Worm (Caenorhabditis elegans) whole organism, L1 larva: ENCODE results near the gene pqn-25.

ENCODE experiments used
- C04F5.9 ChIP-seq: sonication (generic microtip); optimal IDR thresholded peaks from 2 replicates; lab custom pipeline; 2016; ENCODE audit warnings: missing genetic modification characterization, missing compliant biosample characterization
- C16A3.4 ChIP-seq: fragments of 150-350 bp; optimal IDR thresholded peaks from 2 replicates; lab custom pipeline; 2014; ENCODE audit warnings: missing biosample characterization, missing genetic modification characterization
- C34B4.2 ChIP-seq: sonication (generic microtip); optimal IDR thresholded peaks from 2 replicates; lab custom pipeline; 2017; ENCODE audit warnings: mild to moderate bottlenecking, missing genetic modification characterization, missing compliant biosample characterization
- F16B12.6 ChIP-seq: fragments of 150-350 bp; optimal IDR thresholded peaks from 2 replicates; lab custom pipeline; 2014; ENCODE audit warnings: missing biosample characterization, missing genetic modification characterization
- aly-2 ChIP-seq: fragments of 150-350 bp; optimal IDR thresholded peaks from 2 replicates; lab custom pipeline; 2014; ENCODE audit warnings: missing biosample characterization, missing genetic modification characterization
- blmp-1 ChIP-seq: fragments of 150-350 bp; optimal IDR thresholded peaks from 2 replicates; lab custom pipeline; 2014; ENCODE audit warnings: missing biosample characterization, missing genetic modification characterization
- ceh-63 ChIP-seq: fragments of 200-800 bp; sonication (Bioruptor generic); optimal IDR thresholded peaks from 2 replicates; lab custom pipeline; 2018; ENCODE audit warnings: mild to moderate bottlenecking, missing genetic modification characterization, missing compliant biosample characterization
- ceh-8 ChIP-seq: fragments of 200-800 bp; sonication (Bioruptor generic); optimal IDR thresholded peaks from 2 replicates; lab custom pipeline; 2018; ENCODE audit warnings: mild to moderate bottlenecking, missing genetic modification characterization, moderate library complexity, missing compliant biosample characterization
- dpl-1 ChIP-seq, 3 experiments: fragments of 150-350 bp in 2 of 3; sonication (generic microtip) in 1 of 3; optimal IDR thresholded peaks; 2 replicates each; lab custom pipeline; 2014 to 2017; ENCODE audit warnings: missing biosample characterization in 3 of 3, missing genetic modification characterization in 3 of 3, missing genetic modification reagents in 3 of 3
- dsc-1 ChIP-seq: sonication (generic microtip); optimal IDR thresholded peaks from 2 replicates; lab custom pipeline; 2016; ENCODE audit warnings: mild to moderate bottlenecking, missing genetic modification characterization, missing compliant biosample characterization
- efl-1 ChIP-seq, 4 experiments: fragments of 150-350 bp; optimal IDR thresholded peaks in 3 of 4; peaks in 1 of 4; 1 replicate in 1 of 4; 2 replicates in 3 of 4; lab custom pipeline; 2014; ENCODE audit warnings: missing biosample characterization in 2 of 4, missing genetic modification characterization in 2 of 4, missing genetic modification reagents in 2 of 4
- egl-13 ChIP-seq: sonication (generic microtip); optimal IDR thresholded peaks from 2 replicates; lab custom pipeline; 2016; ENCODE audit warnings: missing genotype, missing genetic modification reagents, missing genetic modification characterization, missing compliant biosample characterization
- egl-27 ChIP-seq, 2 experiments: fragments of 150-350 bp in 1 of 2; sonication (generic microtip); optimal IDR thresholded peaks; 3 replicates each; lab custom pipeline; 2017 to 2018; ENCODE audit warnings: missing biosample characterization in 2 of 2, missing genetic modification characterization in 2 of 2, missing genetic modification reagents in 2 of 2
- elt-2 ChIP-seq: sonication (generic microtip); optimal IDR thresholded peaks from 2 replicates; lab custom pipeline; 2016; ENCODE audit warnings: missing genetic modification characterization, mild to moderate bottlenecking, inconsistent platforms, missing compliant biosample characterization, missing genetic modification reagents
- elt-3 ChIP-seq, 6 experiments: fragments of 150-350 bp in 1 of 6; sonication (generic microtip); optimal IDR thresholded peaks; 2 replicates each; lab custom pipeline; 2017 to 2018; ENCODE audit warnings: missing biosample characterization in 6 of 6, missing genetic modification characterization in 6 of 6, inconsistent platforms in 1 of 6
- fkh-10 ChIP-seq: sonication (generic microtip); optimal IDR thresholded peaks from 2 replicates; lab custom pipeline; 2017; ENCODE audit warnings: missing biosample characterization, missing genetic modification reagents, missing genetic modification characterization
- fkh-8 ChIP-seq: sonication (generic microtip); optimal IDR thresholded peaks from 2 replicates; lab custom pipeline; 2016; ENCODE audit warnings: mild to moderate bottlenecking, missing genetic modification characterization, missing compliant biosample characterization
- fos-1 ChIP-seq: fragments of 150-350 bp; optimal IDR thresholded peaks from 2 replicates; lab custom pipeline; 2014; ENCODE audit warnings: missing biosample characterization, missing genetic modification characterization
- lin-13 ChIP-seq: fragments of 150-350 bp; optimal IDR thresholded peaks from 2 replicates; lab custom pipeline; 2014; ENCODE audit warnings: missing biosample characterization, missing genetic modification reagents, missing genetic modification characterization
- lin-14 ChIP-seq: fragments of 200-800 bp; sonication (Bioruptor generic); optimal IDR thresholded peaks from 2 replicates; lab custom pipeline; 2018; ENCODE audit warnings: mild to moderate bottlenecking, missing genetic modification characterization, moderate library complexity, missing compliant biosample characterization
- lin-35 ChIP-seq, 2 experiments: fragments of 150-350 bp; optimal IDR thresholded peaks; 2 replicates each; lab custom pipeline; 2014; ENCODE audit warnings: missing biosample characterization in 2 of 2, missing genetic modification characterization in 2 of 2, missing genetic modification reagents in 2 of 2
- lin-39 ChIP-seq: fragments of 150-350 bp; optimal IDR thresholded peaks from 2 replicates; lab custom pipeline; 2014; ENCODE audit warnings: missing biosample characterization, missing genetic modification reagents, missing genetic modification characterization
- lsy-2 ChIP-seq, 2 experiments: fragments of 150-350 bp; optimal IDR thresholded peaks; 2 replicates each; lab custom pipeline; 2014; ENCODE audit warnings: missing biosample characterization in 2 of 2, missing genetic modification characterization in 2 of 2
- mab-9 ChIP-seq: fragments of 200-800 bp; sonication (Bioruptor generic); IDR thresholded peaks from 2 replicates; pipeline ENCODE4 v1.3.6; 2022; ENCODE audit warnings: missing genetic modification reagents, missing genetic modification characterization, missing compliant biosample characterization
- mdl-1 ChIP-seq, 2 experiments: fragments of 150-350 bp; optimal IDR thresholded peaks; 2 replicates each; lab custom pipeline; 2014 to 2017; ENCODE audit warnings: missing biosample characterization in 2 of 2, missing genetic modification characterization in 2 of 2, inconsistent platforms in 1 of 2
- mef-2 ChIP-seq: fragments of 150-350 bp; optimal IDR thresholded peaks from 2 replicates; lab custom pipeline; 2014; ENCODE audit warnings: missing biosample characterization, missing genetic modification characterization
- mep-1 ChIP-seq: fragments of 150-350 bp; optimal IDR thresholded peaks from 2 replicates; lab custom pipeline; 2014; ENCODE audit warnings: missing biosample characterization, missing genetic modification characterization
- nhr-12 ChIP-seq: sonication (generic microtip); optimal IDR thresholded peaks from 2 replicates; lab custom pipeline; 2017; ENCODE audit warnings: missing biosample characterization, missing genetic modification characterization
- nhr-19 ChIP-seq: fragments of 200-800 bp; sonication (Bioruptor generic); conservative IDR thresholded peaks from 2 replicates; pipeline ENCODE4 v1.3.6; 2022; ENCODE audit warnings: missing genetic modification characterization, missing compliant biosample characterization
- nhr-20 ChIP-seq: sonication (generic microtip); optimal IDR thresholded peaks from 2 replicates; lab custom pipeline; 2016; ENCODE audit warnings: mild to moderate bottlenecking, missing genetic modification characterization, missing compliant biosample characterization
- nhr-47 ChIP-seq: sonication (generic microtip); optimal IDR thresholded peaks from 2 replicates; lab custom pipeline; 2016; ENCODE audit warnings: mild to moderate bottlenecking, missing genetic modification characterization, moderate library complexity, missing compliant biosample characterization
- nhr-71 ChIP-seq: sonication (generic microtip); optimal IDR thresholded peaks from 2 replicates; lab custom pipeline; 2016; ENCODE audit warnings: mild to moderate bottlenecking, missing genetic modification characterization, moderate library complexity, missing compliant biosample characterization
- nhr-76 ChIP-seq: sonication (generic microtip); optimal IDR thresholded peaks from 2 replicates; lab custom pipeline; 2017; ENCODE audit warnings: missing biosample characterization, missing genetic modification characterization
- nhr-85 ChIP-seq: sonication (generic microtip); peaks from one replicate; lab custom pipeline; 2016; ENCODE audit warnings: missing genetic modification characterization, inconsistent platforms, missing compliant biosample characterization
- nhr-90 ChIP-seq: sonication (generic microtip); optimal IDR thresholded peaks from 2 replicates; lab custom pipeline; 2016; ENCODE audit warnings: mild to moderate bottlenecking, missing genetic modification characterization, missing compliant biosample characterization; ENCODE audit not compliant: poor library complexity
- pax-3 ChIP-seq: fragments of 200-800 bp; sonication (Bioruptor generic); optimal IDR thresholded peaks from 2 replicates; lab custom pipeline; 2018; ENCODE audit warnings: mild to moderate bottlenecking, missing genetic modification characterization, moderate library complexity, missing compliant biosample characterization
- skn-1 ChIP-seq: fragments of 150-350 bp; optimal IDR thresholded peaks from 2 replicates; lab custom pipeline; 2014; ENCODE audit warnings: missing biosample characterization, missing genetic modification characterization
- snpc-4 ChIP-seq: fragments of 150-350 bp; optimal IDR thresholded peaks from 2 replicates; lab custom pipeline; 2014; ENCODE audit warnings: missing biosample characterization, missing genetic modification characterization
- snu-23 ChIP-seq: sonication (generic microtip); optimal IDR thresholded peaks from 2 replicates; lab custom pipeline; 2016; ENCODE audit warnings: missing genetic modification characterization, missing compliant biosample characterization
- sox-4 ChIP-seq: sonication (generic microtip); optimal IDR thresholded peaks from 2 replicates; lab custom pipeline; 2016; ENCODE audit warnings: missing genetic modification characterization, missing compliant biosample characterization
- tbx-2 ChIP-seq: sonication (generic microtip); optimal IDR thresholded peaks from 2 replicates; lab custom pipeline; 2016; ENCODE audit warnings: missing genetic modification characterization, missing compliant biosample characterization
- unc-130 ChIP-seq: fragments of 150-350 bp; optimal IDR thresholded peaks from 2 replicates; lab custom pipeline; 2017; ENCODE audit warnings: missing biosample characterization, missing genetic modification characterization, inconsistent platforms
- unc-30 ChIP-seq: sonication (generic microtip); optimal IDR thresholded peaks from 2 replicates; lab custom pipeline; 2017; ENCODE audit warnings: missing biosample characterization, missing genetic modification characterization
- unc-62 ChIP-seq: fragments of 150-350 bp; optimal IDR thresholded peaks from 2 replicates; lab custom pipeline; 2014; ENCODE audit warnings: missing biosample characterization, missing genetic modification reagents, missing genetic modification characterization
- unc-98 ChIP-seq: fragments of 200-800 bp; sonication (Bioruptor generic); IDR thresholded peaks from 2 replicates; pipeline ENCODE4 v1.3.6; 2022; ENCODE audit warnings: missing genetic modification characterization, missing compliant biosample characterization
- zag-1 ChIP-seq: fragments of 150-350 bp; optimal IDR thresholded peaks from 2 replicates; lab custom pipeline; 2014; ENCODE audit warnings: missing biosample characterization, missing genetic modification characterization
- ztf-11 ChIP-seq, 2 experiments: sonication (generic microtip); optimal IDR thresholded peaks; 2 replicates each; lab custom pipeline; 2016 to 2017; ENCODE audit warnings: missing genetic modification characterization in 2 of 2, missing biosample characterization in 1 of 2, missing compliant biosample characterization in 1 of 2

The pqn-25 gene

ce11 chrIII:5502915-5503575, 9.4 kb downstream of the pqn-25 start (continued):
- TF ChIP-seq ceh-63 (no peak), snpc-4 (tag; lab: Kevin White, UChicago) (peak; percentile 35), mab-9 (GFP tag; lab: Robert Waterston, UW) (no peak; the same call in 1 of the 2 replicates)

ce11 chrIII:5501358-5502287, 10.8 kb downstream of the pqn-25 start, which contains the start of gene R02F2.1:
TSS of gene R02F2.1 (plus strand) at chrIII:5501885.
- TF ChIP-seq egl-27 (tag; optimal IDR thresholded peaks at IDR 0.05; lab: Kevin White, UChicago) = no peak
- TF ChIP-seq ztf-11 (tag; optimal IDR thresholded peaks at IDR 0.05; lab: Kevin White, UChicago) = peak in 1 of 2 experiments; percentile 14
- no peak for TF ChIP-seq C34B4.2
- TF ChIP-seq unc-130 (tag; lab: Kevin White, UChicago) = peak; percentile 21
- TF ChIP-seq elt-2 (tag; lab: Kevin White, UChicago) = no peak
- no peak for TF ChIP-seq unc-62 (GFP tag; lab: Kevin White, UChicago)
- TF ChIP-seq sox-4 (tag; lab: Kevin White, UChicago) = peak; percentile 44
- TF ChIP-seq mdl-1 (tag; optimal IDR thresholded peaks at IDR 0.05; lab: Kevin White, UChicago) = peak in 1 of 2 experiments; percentile 84
- TF ChIP-seq dsc-1 = peak; percentile 79
- TF ChIP-seq skn-1 = peak; percentile 16
- TF ChIP-seq efl-1 (optimal IDR thresholded peaks at IDR 0.05; lab: Kevin White, UChicago) = peak in 1 of 2 experiments; percentile 41
- peak; percentile 42 to 95 for TF ChIP-seq efl-1 (GFP tag; optimal IDR thresholded peaks at IDR 0.05 in 1 of 2; lab: Kevin White, UChicago)
- TF ChIP-seq lsy-2 (tag; optimal IDR thresholded peaks at IDR 0.05; lab: Kevin White, UChicago) = peak; percentile 7 to 45
- TF ChIP-seq nhr-47 = peak; percentile 40
- TF ChIP-seq elt-3 (tag; optimal IDR thresholded peaks at IDR 0.05; lab: Kevin White, UChicago) = peak in 2 of 6 experiments; percentile 19 to 58
- peak; percentile 80 for TF ChIP-seq nhr-85 (tag; lab: Kevin White, UChicago)
- no peak for TF ChIP-seq fos-1 (tag; lab: Kevin White, UChicago)
- peak; percentile 38 for TF ChIP-seq tbx-2
- peak; percentile 72 for TF ChIP-seq nhr-71 (tag; lab: Kevin White, UChicago)
- peak; percentile 63 for TF ChIP-seq lin-14 (GFP tag; lab: Kevin White, UChicago)
- TF ChIP-seq fkh-8 (tag; lab: Kevin White, UChicago) = peak; percentile 69
- no peak for TF ChIP-seq C04F5.9 (tag; lab: Kevin White, UChicago)
- TF ChIP-seq aly-2 (tag; lab: Kevin White, UChicago) = no peak
- no peak for TF ChIP-seq fkh-10
- TF ChIP-seq lin-13 = no peak
- TF ChIP-seq nhr-76 (tag; lab: Kevin White, UChicago) = no peak
- TF ChIP-seq lin-35 (GFP tag; optimal IDR thresholded peaks at IDR 0.05; lab: Kevin White, UChicago) = peak; percentile 21 to 87
- peak; percentile 24 for TF ChIP-seq C16A3.4 (tag; lab: Kevin White, UChicago)
- TF ChIP-seq ceh-8 (GFP tag; lab: Kevin White, UChicago) = no peak
- TF ChIP-seq nhr-20 = peak; percentile 76
- no peak for TF ChIP-seq lin-39 (tag; lab: Kevin White, UChicago)
- no peak for TF ChIP-seq F16B12.6 (tag; lab: Kevin White, UChicago)
- TF ChIP-seq pax-3 (tag; lab: Kevin White, UChicago) = no peak
- TF ChIP-seq nhr-12 (tag; lab: Kevin White, UChicago) = no peak
- TF ChIP-seq mep-1 (tag; lab: Kevin White, UChicago) = peak; percentile 49
- peak; percentile 78 for TF ChIP-seq snu-23 (GFP tag; lab: Kevin White, UChicago)
- no peak for TF ChIP-seq mef-2
- TF ChIP-seq unc-30 (tag; lab: Kevin White, UChicago) = no peak
- TF ChIP-seq nhr-90 (tag; lab: Kevin White, UChicago) = peak; percentile 66
- peak; percentile 52 for TF ChIP-seq nhr-19 (GFP tag; lab: Robert Waterston, UW)
- no peak for TF ChIP-seq unc-98 (GFP tag; lab: Robert Waterston, UW)
- peak; percentile 14 to 54 (median 50) for TF ChIP-seq dpl-1 (GFP tag; optimal IDR thresholded peaks at IDR 0.05; lab: Kevin White, UChicago)
- TF ChIP-seq zag-1 (tag; lab: Kevin White, UChicago) = no peak
- TF ChIP-seq egl-13 = no peak
- TF ChIP-seq blmp-1 = peak; percentile 60
